Fruit fly (Drosophila melanogaster): ENCODE results near the gene CG8043.

CG8043 gene

DNA sequence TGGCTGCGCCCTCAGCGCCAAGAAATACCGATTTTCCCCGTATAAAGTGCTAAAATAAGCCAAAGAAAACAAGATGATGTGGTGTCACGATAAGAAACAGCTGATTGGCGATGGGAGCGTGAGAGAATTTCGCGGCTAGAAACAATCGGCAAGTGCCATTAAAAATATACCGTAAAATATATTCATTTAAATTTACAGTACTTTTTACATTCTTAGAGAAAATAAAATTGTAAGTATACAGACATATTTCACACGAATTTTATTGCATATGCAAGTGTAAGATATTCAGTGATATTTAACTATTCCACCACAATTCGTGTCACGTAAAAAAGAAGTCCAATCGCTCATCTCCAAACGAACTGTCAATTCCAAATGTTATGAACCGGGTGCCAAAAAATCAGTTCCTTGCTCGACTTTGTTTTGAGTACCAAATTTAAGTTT, at the start of gene CG8043, which contains the start of the genes Unc50 and CG11755:
TSS of gene CG8043 (plus strand) at position 356 of the 441 bp plus-strand sequence.
TSS of gene Unc50 (minus strand) at position 54 of the 441 bp plus-strand sequence.
TSS of gene CG11755 (plus strand) at position 356 of the 441 bp plus-strand sequence.
- TF ChIP-seq gl (tag; optimal IDR thresholded peaks at IDR 0.05) (no peak), Pif1A (GFP tag; optimal IDR thresholded peaks at IDR 0.05) (no peak), CG8301 (tag; optimal IDR thresholded peaks at IDR 0.05) (no peak), Ets98B (GFP tag; IDR thresholded peaks at IDR 0.05) (peak; percentile 51), Snoo (tag; optimal IDR thresholded peaks at IDR 0.05) (peak; percentile 59), CG9948 (tag; optimal IDR thresholded peaks at IDR 0.05) (peak; percentile 67), CG17806 (tag; optimal IDR thresholded peaks at IDR 0.05) (no peak), CG12605 (GFP tag; IDR thresholded peaks at IDR 0.05) (no peak), CG32121 (GFP tag; IDR thresholded peaks at IDR 0.05) (0 out of 2 replicates have a peak, but pooled peaks have one; percentile 50), D1 (tag; optimal IDR thresholded peaks at IDR 0.05) (no peak), CG15710 (tag; optimal IDR thresholded peaks at IDR 0.05) (peak; percentile 66), fd96Ca (GFP tag; IDR thresholded peaks at IDR 0.05) (peak; percentile 73), CG4496 (GFP tag; IDR thresholded peaks at IDR 0.05) (no peak), EcR (GFP tag; optimal IDR thresholded peaks at IDR 0.05) (no peak), CG8159 (tag; optimal IDR thresholded peaks at IDR 0.05) (peak; percentile 75), rn (GFP tag; IDR thresholded peaks at IDR 0.05) (peak; percentile 34; the same call in 1 of the 2 replicates), CG34367 (tag; optimal IDR thresholded peaks at IDR 0.05) (peak; percentile 56), CG13204 (GFP tag; optimal IDR thresholded peaks at IDR 0.05) (no peak), CG14655 (GFP tag; optimal IDR thresholded peaks at IDR 0.05) (no peak), Pif1B (GFP tag; optimal IDR thresholded peaks at IDR 0.05) (peak; percentile 62), CG10348 (GFP tag; IDR thresholded peaks at IDR 0.05) (peak; percentile 27; the same call in 1 of the 2 replicates)

DNA sequence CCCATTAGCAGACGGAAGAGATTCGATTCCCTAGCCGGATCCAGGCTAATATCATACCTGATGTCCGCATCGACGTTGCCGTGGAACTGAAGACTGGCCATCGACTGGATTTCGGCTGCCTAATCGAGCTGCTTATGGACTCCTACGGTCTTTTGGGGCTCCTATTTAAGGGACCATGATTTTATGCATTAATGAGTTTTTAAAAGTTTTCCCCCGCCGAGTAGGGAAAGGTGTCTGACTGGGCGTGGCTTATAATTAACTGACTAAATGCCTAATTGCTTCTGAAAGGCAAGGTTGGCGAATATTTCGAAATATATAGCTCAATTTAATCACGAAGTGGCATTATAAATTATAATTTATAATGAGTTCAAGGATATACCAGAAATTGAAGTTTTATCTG, 40.9 kb upstream of the CG8043 start, which contains the start of gene Or85e:
TSS of gene Or85e (minus strand) at position 101 of the 400 bp plus-strand sequence.
- TF ChIP-seq CG14655 (GFP tag; optimal IDR thresholded peaks at IDR 0.05) = no peak
- TF ChIP-seq CG4496 (GFP tag; IDR thresholded peaks at IDR 0.05) = no peak
- TF ChIP-seq Pif1A (GFP tag; optimal IDR thresholded peaks at IDR 0.05) = no peak
- no peak for TF ChIP-seq CG17806 (tag; optimal IDR thresholded peaks at IDR 0.05)
- TF ChIP-seq Pif1B (GFP tag; optimal IDR thresholded peaks at IDR 0.05) = no peak
- TF ChIP-seq CG12605 (GFP tag; IDR thresholded peaks at IDR 0.05) = no peak
- TF ChIP-seq rn (GFP tag; IDR thresholded peaks at IDR 0.05) = no peak
- no peak for TF ChIP-seq Snoo (tag; optimal IDR thresholded peaks at IDR 0.05)
- no peak for TF ChIP-seq Ets98B (GFP tag; IDR thresholded peaks at IDR 0.05)
- TF ChIP-seq gl (tag; optimal IDR thresholded peaks at IDR 0.05) = no peak
- TF ChIP-seq CG15710 (tag; optimal IDR thresholded peaks at IDR 0.05) = no peak
- TF ChIP-seq CG9948 (tag; optimal IDR thresholded peaks at IDR 0.05) = no peak
- TF ChIP-seq CG8159 (tag; optimal IDR thresholded peaks at IDR 0.05) = no peak
- no peak for TF ChIP-seq EcR (GFP tag; optimal IDR thresholded peaks at IDR 0.05)
- TF ChIP-seq fd96Ca (GFP tag; IDR thresholded peaks at IDR 0.05) = no peak
- no peak for TF ChIP-seq CG8301 (tag; optimal IDR thresholded peaks at IDR 0.05)
- no peak for TF ChIP-seq CG13204 (GFP tag; optimal IDR thresholded peaks at IDR 0.05)
- TF ChIP-seq CG10348 (GFP tag; IDR thresholded peaks at IDR 0.05) = no peak
- no peak for TF ChIP-seq D1 (tag; optimal IDR thresholded peaks at IDR 0.05)
- TF ChIP-seq CG32121 (GFP tag; IDR thresholded peaks at IDR 0.05) = no peak

DNA sequence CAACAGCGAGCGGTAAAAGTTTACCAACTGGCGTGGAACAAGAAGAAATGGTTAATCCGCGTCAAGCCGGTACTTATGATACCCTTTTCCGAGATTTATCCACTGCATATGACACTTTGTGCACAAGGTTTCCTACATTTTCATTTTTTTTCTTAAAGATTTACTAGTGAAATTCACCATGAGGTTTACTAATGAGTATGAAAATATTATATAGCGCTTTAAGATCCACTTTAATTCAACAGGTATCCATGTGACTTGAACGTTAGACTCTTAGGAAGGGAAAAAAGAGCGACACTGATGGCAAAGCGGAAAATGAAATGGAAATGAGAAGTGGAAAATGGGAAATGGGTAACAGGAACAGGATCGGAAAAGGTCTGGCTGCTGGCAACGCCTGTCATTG, 38.1 kb upstream of the CG8043 start:
- TF ChIP-seq rn (GFP tag; IDR thresholded peaks at IDR 0.05) (no peak), EcR (GFP tag; optimal IDR thresholded peaks at IDR 0.05) (no peak), CG17806 (tag; optimal IDR thresholded peaks at IDR 0.05) (no peak), Ets98B (GFP tag; IDR thresholded peaks at IDR 0.05) (no peak), CG32121 (GFP tag; IDR thresholded peaks at IDR 0.05) (no peak), gl (tag; optimal IDR thresholded peaks at IDR 0.05) (no peak), Pif1A (GFP tag; optimal IDR thresholded peaks at IDR 0.05) (no peak), fd96Ca (GFP tag; IDR thresholded peaks at IDR 0.05) (no peak), CG14655 (GFP tag; optimal IDR thresholded peaks at IDR 0.05) (no peak), CG10348 (GFP tag; IDR thresholded peaks at IDR 0.05) (no peak), CG12605 (GFP tag; IDR thresholded peaks at IDR 0.05) (no peak), CG13204 (GFP tag; optimal IDR thresholded peaks at IDR 0.05) (no peak), CG9948 (tag; optimal IDR thresholded peaks at IDR 0.05) (no peak), Snoo (tag; optimal IDR thresholded peaks at IDR 0.05) (no peak), Pif1B (GFP tag; optimal IDR thresholded peaks at IDR 0.05) (no peak), CG34367 (tag; optimal IDR thresholded peaks at IDR 0.05) (no peak), CG8159 (tag; optimal IDR thresholded peaks at IDR 0.05) (no peak), D1 (tag; optimal IDR thresholded peaks at IDR 0.05) (no peak)

- TF ChIP-seq CG4496 (GFP tag; IDR thresholded peaks at IDR 0.05) = 0 out of 3 replicates have a peak, but pooled peaks have one; percentile 21
- no peak for TF ChIP-seq CG8159 (tag; optimal IDR thresholded peaks at IDR 0.05)
These were observed 34.2 kb upstream of the CG8043 start for dm6 chr3R:8642376-8642966.

DNA sequence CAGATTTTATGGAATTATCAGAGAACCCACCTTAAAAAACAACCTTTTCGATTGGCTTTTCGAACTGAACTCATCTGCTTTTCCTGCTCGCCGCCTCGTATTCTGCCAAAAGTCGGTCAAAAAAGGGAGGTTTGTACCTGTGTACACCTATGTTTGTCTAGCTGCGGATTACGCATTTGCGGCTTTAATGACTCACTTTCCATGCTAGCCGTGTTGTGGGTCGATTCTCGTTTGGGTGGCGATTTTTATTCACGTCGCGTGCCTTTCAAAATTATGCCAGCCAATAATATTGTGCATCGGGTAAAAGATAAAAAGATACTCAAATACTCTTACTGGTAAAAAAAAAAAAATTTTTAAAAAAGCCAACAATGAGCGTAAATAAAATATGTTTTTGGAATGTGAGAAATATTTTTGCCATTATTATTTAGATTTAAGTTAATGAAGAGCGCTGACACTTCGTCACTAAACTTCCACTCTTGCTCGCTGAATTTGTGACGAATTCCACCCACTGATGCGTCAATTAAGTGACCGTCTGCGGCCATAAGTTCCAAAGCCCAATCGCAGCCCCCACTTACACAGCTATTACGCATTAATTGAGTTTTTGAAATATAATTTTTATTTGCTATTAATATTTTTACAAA, 31.0 kb upstream of the CG8043 start, which contains the start of gene Cyp313b1:
TSS of gene Cyp313b1 (minus strand) at position 71 of the 641 bp plus-strand sequence.
- no peak for TF ChIP-seq EcR (GFP tag; optimal IDR thresholded peaks at IDR 0.05)
- no peak for TF ChIP-seq Snoo (tag; optimal IDR thresholded peaks at IDR 0.05)
- TF ChIP-seq CG12605 (GFP tag; IDR thresholded peaks at IDR 0.05) = no peak
- TF ChIP-seq CG4496 (GFP tag; IDR thresholded peaks at IDR 0.05) = no peak
- TF ChIP-seq Pif1B (GFP tag; optimal IDR thresholded peaks at IDR 0.05) = no peak
- no peak for TF ChIP-seq CG14655 (GFP tag; optimal IDR thresholded peaks at IDR 0.05)
- TF ChIP-seq CG8159 (tag; optimal IDR thresholded peaks at IDR 0.05) = no peak
- TF ChIP-seq CG34367 (tag; optimal IDR thresholded peaks at IDR 0.05) = no peak
- no peak for TF ChIP-seq D1 (tag; optimal IDR thresholded peaks at IDR 0.05)
- no peak for TF ChIP-seq CG8301 (tag; optimal IDR thresholded peaks at IDR 0.05)
- TF ChIP-seq CG32121 (GFP tag; IDR thresholded peaks at IDR 0.05) = no peak
